Worm (Caenorhabditis elegans) whole organism, late embryonic: Measurements from ENCODE around the gene swt-1.
A peak's percentile ranks its signal among the peaks of the same experiment; 100 is the strongest.

ENCODE experiments used
- C08G9.2 ChIP-seq: sonication (generic microtip); optimal IDR thresholded peaks from 2 replicates; lab custom pipeline; 2016; ENCODE audit warnings: mild to moderate bottlenecking, missing genetic modification characterization, moderate library complexity, missing compliant biosample characterization
- K02D7.2 ChIP-seq: sonication (generic microtip); optimal IDR thresholded peaks from 2 replicates; lab custom pipeline; 2017; ENCODE audit warnings: mild to moderate bottlenecking, missing genetic modification characterization, missing compliant biosample characterization
- K09A11.1 ChIP-seq: sonication (generic microtip); optimal IDR thresholded peaks from 2 replicates; lab custom pipeline; 2017; ENCODE audit warnings: antibody characterized with exemption, mild to moderate bottlenecking, missing genetic modification characterization, missing compliant biosample characterization; ENCODE audit not compliant: insufficient read depth
- Y22D7AL.16 ChIP-seq: sonication (generic microtip); optimal IDR thresholded peaks from 2 replicates; lab custom pipeline; 2016; ENCODE audit warnings: missing genetic modification characterization, missing compliant biosample characterization
- ahr-1 ChIP-seq: sonication (generic microtip); optimal IDR thresholded peaks from 2 replicates; lab custom pipeline; 2016; ENCODE audit warnings: missing genetic modification characterization, missing compliant biosample characterization
- ceh-14 ChIP-seq: sonication (generic microtip); optimal IDR thresholded peaks from 2 replicates; lab custom pipeline; 2016; ENCODE audit warnings: missing genotype, missing genetic modification characterization, missing compliant biosample characterization
- ceh-18 ChIP-seq: sonication (generic microtip); optimal IDR thresholded peaks from 2 replicates; lab custom pipeline; 2016; ENCODE audit warnings: missing genetic modification characterization, missing compliant biosample characterization
- ceh-2 ChIP-seq: sonication (generic microtip); optimal IDR thresholded peaks from 2 replicates; lab custom pipeline; 2016; ENCODE audit warnings: missing genotype, missing genetic modification characterization, missing compliant biosample characterization
- ceh-30 ChIP-seq: fragments of 150-350 bp; optimal IDR thresholded peaks from 2 replicates; lab custom pipeline; 2014; ENCODE audit warnings: missing biosample characterization, missing genetic modification characterization
- ceh-31 ChIP-seq: sonication (generic microtip); optimal IDR thresholded peaks from 2 replicates; lab custom pipeline; 2016; ENCODE audit warnings: missing genetic modification characterization, missing compliant biosample characterization
- ceh-48 ChIP-seq: sonication (generic microtip); optimal IDR thresholded peaks from 2 replicates; lab custom pipeline; 2016; ENCODE audit warnings: missing genetic modification characterization, inconsistent platforms, missing compliant biosample characterization
- dve-1 ChIP-seq: sonication (generic microtip); optimal IDR thresholded peaks from 2 replicates; lab custom pipeline; 2017; ENCODE audit warnings: antibody characterized with exemption, mild to moderate bottlenecking, missing genetic modification characterization, missing compliant biosample characterization
- elt-2 ChIP-seq: sonication (generic microtip); optimal IDR thresholded peaks from 2 replicates; lab custom pipeline; 2016; ENCODE audit warnings: missing genetic modification reagents, missing genetic modification characterization, missing compliant biosample characterization
- elt-4 ChIP-seq: sonication (generic microtip); optimal IDR thresholded peaks from 2 replicates; lab custom pipeline; 2016; ENCODE audit warnings: missing genetic modification characterization, missing compliant biosample characterization
- ets-4 ChIP-seq: sonication (generic microtip); optimal IDR thresholded peaks from 2 replicates; lab custom pipeline; 2016; ENCODE audit warnings: missing genetic modification characterization, missing compliant biosample characterization
- fax-1 ChIP-seq: sonication (generic microtip); optimal IDR thresholded peaks from 2 replicates; lab custom pipeline; 2016; ENCODE audit warnings: missing genotype, missing genetic modification characterization, missing compliant biosample characterization
- gmeb-2 ChIP-seq: sonication (generic microtip); optimal IDR thresholded peaks from 2 replicates; lab custom pipeline; 2016; ENCODE audit warnings: missing genetic modification characterization, inconsistent platforms, missing compliant biosample characterization
- hlh-15 ChIP-seq: sonication (generic microtip); optimal IDR thresholded peaks from 2 replicates; lab custom pipeline; 2016; ENCODE audit warnings: missing genetic modification characterization, missing compliant biosample characterization
- hlh-6 ChIP-seq: sonication (generic microtip); optimal IDR thresholded peaks from 2 replicates; lab custom pipeline; 2016; ENCODE audit warnings: missing genotype, missing genetic modification characterization, missing compliant biosample characterization
- lim-6 ChIP-seq: sonication (generic microtip); optimal IDR thresholded peaks from 2 replicates; lab custom pipeline; 2016; ENCODE audit warnings: missing genetic modification characterization, missing compliant biosample characterization
- lin-11 ChIP-seq: fragments of 200-800 bp; sonication (Bioruptor generic); optimal IDR thresholded peaks from 2 replicates; lab custom pipeline; 2018; ENCODE audit warnings: mild to moderate bottlenecking, missing genetic modification characterization, missing compliant biosample characterization
- nhr-11 ChIP-seq: fragments of 150-350 bp; optimal IDR thresholded peaks from 2 replicates; lab custom pipeline; 2014; ENCODE audit warnings: missing biosample characterization, missing genetic modification characterization
- nhr-232 ChIP-seq: sonication (generic microtip); optimal IDR thresholded peaks from 2 replicates; lab custom pipeline; 2016; ENCODE audit warnings: missing genetic modification characterization, missing compliant biosample characterization
- npax-4 ChIP-seq: sonication (generic microtip); optimal IDR thresholded peaks from 2 replicates; lab custom pipeline; 2016; ENCODE audit warnings: missing genetic modification characterization, missing compliant biosample characterization
- odd-2 ChIP-seq: sonication (generic microtip); optimal IDR thresholded peaks from 2 replicates; lab custom pipeline; 2017; ENCODE audit warnings: antibody characterized with exemption, mild to moderate bottlenecking, missing genetic modification characterization, missing compliant biosample characterization
- pha-2 ChIP-seq: sonication (generic microtip); optimal IDR thresholded peaks from 2 replicates; lab custom pipeline; 2017; ENCODE audit warnings: mild to moderate bottlenecking, missing genetic modification characterization, missing compliant biosample characterization
- pqm-1 ChIP-seq: sonication (generic microtip); optimal IDR thresholded peaks from 2 replicates; lab custom pipeline; 2016; ENCODE audit warnings: missing genetic modification characterization, missing compliant biosample characterization
- ref-2 ChIP-seq: sonication (generic microtip); optimal IDR thresholded peaks from 2 replicates; lab custom pipeline; 2016; ENCODE audit warnings: missing genetic modification characterization, missing compliant biosample characterization
- rnt-1 ChIP-seq: sonication (generic microtip); optimal IDR thresholded peaks from 2 replicates; lab custom pipeline; 2016; ENCODE audit warnings: missing genetic modification characterization, missing compliant biosample characterization
- sdc-2 ChIP-seq: sonication (generic microtip); optimal IDR thresholded peaks from 2 replicates; lab custom pipeline; 2016; ENCODE audit warnings: missing genotype, missing genetic modification characterization, missing compliant biosample characterization
- sox-4 ChIP-seq: sonication (generic microtip); optimal IDR thresholded peaks from 2 replicates; lab custom pipeline; 2017; ENCODE audit warnings: mild to moderate bottlenecking, missing genetic modification characterization, inconsistent platforms, missing compliant biosample characterization
- syd-9 ChIP-seq: sonication (generic microtip); optimal IDR thresholded peaks from 2 replicates; lab custom pipeline; 2016; ENCODE audit warnings: mild to moderate bottlenecking, missing genetic modification characterization, moderate library complexity, missing compliant biosample characterization
- unc-3 ChIP-seq, 2 experiments: fragments of 200-800 bp in 1 of 2; sonication (Bioruptor generic) in 1 of 2; sonication (generic microtip) in 1 of 2; conservative IDR thresholded peaks in 1 of 2; optimal IDR thresholded peaks in 1 of 2; 2 replicates each; pipeline versions ENCODE4 v1.3.6 to Lab custom; 2016 to 2022; ENCODE audit warnings: missing compliant biosample characterization in 2 of 2, missing genetic modification characterization in 2 of 2, missing genetic modification reagents in 1 of 2
- unc-42 ChIP-seq: sonication (generic microtip); optimal IDR thresholded peaks from 2 replicates; lab custom pipeline; 2016; ENCODE audit warnings: missing genotype, missing genetic modification characterization, missing compliant biosample characterization
- unc-86 ChIP-seq: sonication (generic microtip); optimal IDR thresholded peaks from 2 replicates; lab custom pipeline; 2016; ENCODE audit warnings: missing genetic modification characterization, missing compliant biosample characterization
- ztf-16 ChIP-seq: sonication (generic microtip); optimal IDR thresholded peaks from 2 replicates; lab custom pipeline; 2017; ENCODE audit warnings: missing genetic modification characterization, missing compliant biosample characterization

The swt-1 gene

DNA sequence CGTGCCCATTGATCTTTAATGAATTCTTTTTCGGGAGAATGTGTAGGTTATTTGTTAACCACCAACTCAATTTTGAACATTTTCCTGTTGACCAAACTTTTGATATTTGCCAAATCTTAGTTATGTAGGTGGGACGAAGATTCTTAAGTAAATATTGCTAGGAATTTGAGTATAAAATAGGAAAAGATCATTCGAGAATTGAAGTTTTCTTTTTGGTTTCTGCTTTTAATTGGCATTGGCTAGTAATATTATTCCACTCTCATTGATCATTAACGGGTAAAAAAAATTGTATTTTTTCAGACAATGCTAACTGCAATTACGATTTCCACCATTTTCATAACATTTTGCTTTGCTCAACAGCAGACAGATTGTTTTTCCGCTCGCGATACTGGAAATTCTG is 41.2 kb upstream of the swt-1 start, which contains the start of gene T21D12.12:
TSS of gene T21D12.12 (plus strand) at position 301 of the 400 bp plus-strand sequence.
- TF ChIP-seq hlh-6 (tag; lab: Kevin White, UChicago), result no peak
- no peak for TF ChIP-seq pha-2
- TF ChIP-seq, all 69 proteins: peak for 0

ce11 chrIV:269107-269506 is 38.2 kb upstream of the swt-1 start, which contains the start of gene T21D12.11:
Gene T21D12.11, plus strand, starts transcription at chrIV:269407.
- TF ChIP-seq dve-1 (tag; lab: Kevin White, UChicago) (no peak), ahr-1 (tag; lab: Kevin White, UChicago) (no peak), gmeb-2 (tag; lab: Kevin White, UChicago) (no peak), lin-11 (tag; lab: Kevin White, UChicago) (no peak), ref-2 (tag; lab: Kevin White, UChicago) (no peak), hlh-15 (tag; lab: Kevin White, UChicago) (no peak), unc-3 (GFP tag; conservative IDR thresholded peaks at IDR 0.05; lab: Robert Waterston, UW) (no peak), unc-3 (tag; optimal IDR thresholded peaks at IDR 0.05; lab: Kevin White, UChicago) (no peak), ceh-31 (tag; lab: Kevin White, UChicago) (no peak), syd-9 (no peak), ztf-16 (tag; lab: Kevin White, UChicago) (no peak), nhr-232 (tag; lab: Kevin White, UChicago) (no peak)

DNA sequence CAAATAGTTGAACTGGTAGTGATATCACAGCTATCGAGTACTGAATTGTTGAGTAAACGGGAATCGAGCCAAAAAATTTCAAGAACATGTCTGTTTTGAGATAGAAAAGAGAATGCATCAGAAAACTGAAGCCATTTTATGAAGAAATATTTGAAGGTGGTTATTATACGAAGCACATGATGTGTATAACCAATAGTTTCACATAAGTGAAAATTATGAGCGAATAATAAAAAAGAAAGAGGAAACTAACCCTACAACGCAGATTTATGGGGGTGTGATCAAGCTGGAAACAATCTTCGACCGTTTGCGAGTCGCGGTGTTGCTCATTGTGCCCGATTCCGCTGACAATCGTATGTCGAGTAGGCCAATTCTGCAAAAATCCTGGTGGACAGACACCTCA is 34.0 kb upstream of the swt-1 start, which contains the start of gene srh-282:
TSS of gene srh-282 (minus strand) at position 101 of the 400 bp plus-strand sequence.
- TF ChIP-seq lim-6 (tag; lab: Kevin White, UChicago) (no peak), unc-86 (no peak), nhr-232 (tag; lab: Kevin White, UChicago) (no peak), sox-4 (tag; lab: Kevin White, UChicago) (no peak), rnt-1 (tag; lab: Kevin White, UChicago) (no peak), npax-4 (no peak), Y22D7AL.16 (no peak)

ce11 chrIV:274185-274584 is 33.1 kb upstream of the swt-1 start, which contains the start of gene sma-10:
Gene sma-10, plus strand, starts transcription at chrIV:274420.
- TF ChIP-seq K09A11.1 (no peak), dve-1 (tag; lab: Kevin White, UChicago) (peak; percentile 13), elt-2 (tag; lab: Kevin White, UChicago) (peak; percentile 63)

DNA sequence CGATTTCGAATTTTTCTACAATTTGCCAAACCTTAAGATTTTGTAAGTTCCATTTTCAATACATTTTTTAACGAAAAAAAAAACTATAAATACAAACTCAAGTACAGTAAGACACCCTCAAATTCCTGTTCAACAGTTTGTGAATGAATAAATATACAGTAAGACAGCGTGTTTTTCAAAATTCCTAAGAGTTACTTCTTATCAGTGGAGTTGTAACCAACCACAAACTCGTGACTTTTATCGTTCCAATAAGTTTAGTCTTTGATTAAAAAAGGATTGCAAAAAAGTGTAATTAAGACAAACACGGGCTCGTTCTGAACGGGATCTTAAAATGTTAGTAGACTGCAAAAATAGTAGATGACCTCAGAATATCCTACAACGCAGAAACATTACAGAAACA is 32.2 kb upstream of the swt-1 start:
- TF ChIP-seq fax-1 (no peak), elt-4 (tag; lab: Kevin White, UChicago) (no peak), ceh-14 (no peak), pha-2 (no peak), hlh-6 (tag; lab: Kevin White, UChicago) (no peak), ceh-18 (tag; lab: Kevin White, UChicago) (no peak), odd-2 (tag; lab: Kevin White, UChicago) (no peak), ceh-48 (tag; lab: Kevin White, UChicago) (no peak), ceh-31 (tag; lab: Kevin White, UChicago) (no peak), nhr-11 (no peak), ets-4 (tag; lab: Kevin White, UChicago) (no peak), C08G9.2 (tag; lab: Kevin White, UChicago) (no peak), Y22D7AL.16 (no peak), ahr-1 (tag; lab: Kevin White, UChicago) (no peak), K02D7.2 (no peak), sdc-2 (tag; lab: Kevin White, UChicago) (no peak), ceh-30 (no peak), ceh-2 (tag; lab: Kevin White, UChicago) (no peak), pqm-1 (tag; lab: Kevin White, UChicago) (no peak), unc-42 (tag; lab: Kevin White, UChicago) (no peak)
